Fruit fly (Drosophila melanogaster) whole organism, pupa: ENCODE data around the gene term.

Experiments used
- CG10348 ChIP-seq: fragments of 200-800 bp; sonication (Bioruptor generic); IDR thresholded peaks from 2 replicates; pipeline ENCODE4 v1.3.6; 2022; ENCODE audit warnings: missing biosample characterization, missing genetic modification characterization
- CG15710 ChIP-seq: fragments of 200-800 bp; sonication (Bioruptor generic); optimal IDR thresholded peaks from 2 replicates; lab custom pipeline; 2018; ENCODE audit warnings: missing biosample characterization, mild to moderate bottlenecking, missing genetic modification characterization, moderate library complexity
- CG17806 ChIP-seq: fragments of 200-800 bp; sonication (Bioruptor generic); optimal IDR thresholded peaks from 2 replicates; lab custom pipeline; 2018; ENCODE audit warnings: missing biosample characterization, mild to moderate bottlenecking, missing genetic modification characterization, moderate library complexity
- CG4496 ChIP-seq: fragments of 200-800 bp; sonication (Bioruptor generic); IDR thresholded peaks from 3 replicates; pipeline ENCODE4 v1.3.6; 2022; ENCODE audit warnings: missing biosample characterization, missing genetic modification characterization
- CG8159 ChIP-seq: fragments of 200-800 bp; sonication (Bioruptor generic); optimal IDR thresholded peaks from 3 replicates; lab custom pipeline; 2018; ENCODE audit warnings: missing biosample characterization, mild to moderate bottlenecking, missing genetic modification characterization, moderate library complexity
- CG8301 ChIP-seq: fragments of 200-800 bp; sonication (Bioruptor generic); optimal IDR thresholded peaks from 2 replicates; lab custom pipeline; 2018; ENCODE audit warnings: missing biosample characterization, mild to moderate bottlenecking, missing genetic modification characterization
- CG9948 ChIP-seq: fragments of 200-800 bp; sonication (Bioruptor generic); optimal IDR thresholded peaks from 2 replicates; lab custom pipeline; 2018; ENCODE audit warnings: missing biosample characterization, mild to moderate bottlenecking, missing genetic modification characterization, moderate library complexity
- D1 ChIP-seq: fragments of 200-800 bp; sonication (Bioruptor generic); optimal IDR thresholded peaks from 2 replicates; lab custom pipeline; 2018; ENCODE audit warnings: missing biosample characterization, mild to moderate bottlenecking, missing genetic modification characterization, moderate library complexity
- EcR ChIP-seq: fragments of 200-800 bp; sonication (Bioruptor generic); optimal IDR thresholded peaks from 3 replicates; lab custom pipeline; 2019; ENCODE audit warnings: missing biosample characterization, missing genetic modification characterization, mild to moderate bottlenecking, moderate library complexity, missing genetic modification reagents
- Ets98B ChIP-seq: fragments of 200-800 bp; sonication (Bioruptor generic); IDR thresholded peaks from 2 replicates; pipeline ENCODE4 v1.3.6; 2022; ENCODE audit warnings: missing biosample characterization, missing genetic modification characterization
- Pif1A ChIP-seq: fragments of 200-800 bp; sonication (Bioruptor generic); optimal IDR thresholded peaks from 3 replicates; lab custom pipeline; 2016; ENCODE audit warnings: missing biosample characterization, missing genetic modification characterization
- Pif1B ChIP-seq: fragments of 200-800 bp; sonication (Bioruptor generic); optimal IDR thresholded peaks from 3 replicates; lab custom pipeline; 2016; ENCODE audit warnings: missing biosample characterization, missing genetic modification characterization
- gl ChIP-seq: fragments of 200-800 bp; sonication (Bioruptor generic); optimal IDR thresholded peaks from 2 replicates; lab custom pipeline; 2018; ENCODE audit warnings: missing biosample characterization, mild to moderate bottlenecking, missing genetic modification characterization

dm6 chr3L:18609320-18609719, 15.7 kb upstream of the term start, which contains the start of gene CG32201:
- TF ChIP-seq CG17806 (tag; lab: Kevin White, UChicago), result no peak
- no peak for TF ChIP-seq CG10348 (GFP tag; lab: Robert Waterston, UW)
- TF ChIP-seq EcR (GFP tag; lab: Kevin White, UChicago), result no peak
- TF ChIP-seq CG8301 (tag; lab: Kevin White, UChicago), result no peak
- TF ChIP-seq CG4496 (GFP tag; lab: Robert Waterston, UW), result no peak
- TF ChIP-seq gl (tag; lab: Kevin White, UChicago), result no peak
- TF ChIP-seq D1 (tag; lab: Kevin White, UChicago), result no peak
- no peak for TF ChIP-seq Pif1A (GFP tag; lab: Kevin White, UChicago)
- no peak for TF ChIP-seq Pif1B (GFP tag; lab: Kevin White, UChicago)
- TF ChIP-seq CG15710 (tag; lab: Kevin White, UChicago), result no peak
- no peak for TF ChIP-seq CG8159 (tag; lab: Kevin White, UChicago)
- TF ChIP-seq CG9948 (tag; lab: Kevin White, UChicago), result no peak
- no peak for TF ChIP-seq Ets98B (GFP tag; lab: Robert Waterston, UW)
